Fruit fly (Drosophila melanogaster): ENCODE data around the gene Ent2.

dm6 chr2L:6534125-6534815 lies 27.9 kb upstream of the Ent2 start:
- TF ChIP-seq CG8478 (optimal IDR thresholded peaks at IDR 0.05) (no peak), CTCF (optimal IDR thresholded peaks at IDR 0.05) (no peak)
